Fruit fly (Drosophila melanogaster) whole organism: ENCODE data around the gene CG8671.

Source experiments
- CG8478 ChIP-seq: fragments of >200 bp; optimal IDR thresholded peaks from 2 replicates; lab custom pipeline; 2018; ENCODE audit warnings: inconsistent platforms
- Dll ChIP-seq: fragments of >200 bp; optimal IDR thresholded peaks from 2 replicates; lab custom pipeline; 2017
- EcR ChIP-seq, 2 experiments: fragments of >200 bp; optimal IDR thresholded peaks; 2 replicates each; lab custom pipeline; 2017; ENCODE audit warnings: missing biosample characterization in 2 of 2, missing genetic modification characterization in 2 of 2, missing genetic modification reagents in 2 of 2
- pan ChIP-seq: fragments of >200 bp; optimal IDR thresholded peaks from 2 replicates; lab custom pipeline; 2017
- psq ChIP-seq: fragments of >200 bp; optimal IDR thresholded peaks from 2 replicates; lab custom pipeline; 2017
- usp ChIP-seq: fragments of >200 bp; optimal IDR thresholded peaks from 2 replicates; lab custom pipeline; 2017; ENCODE audit warnings: missing biosample characterization, missing genetic modification characterization, mixed read lengths

The CG8671 gene

DNA sequence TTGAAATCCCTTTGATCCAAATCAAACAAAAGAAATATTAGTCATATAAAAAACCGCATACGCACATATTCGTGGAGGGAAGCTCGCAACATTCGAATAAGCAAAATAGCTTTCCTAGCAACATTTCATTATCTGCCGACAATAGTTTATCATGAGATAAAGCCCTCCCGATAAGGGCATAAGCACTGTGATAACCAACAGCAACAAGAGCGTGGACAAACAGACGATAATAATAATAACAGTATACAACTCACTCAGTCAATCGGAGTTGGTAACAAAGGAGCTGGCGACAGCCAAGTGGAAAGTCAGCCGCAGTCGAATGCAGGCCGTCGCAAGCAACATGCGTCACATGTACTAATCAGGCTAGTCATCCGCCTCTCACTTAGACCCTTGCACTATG, 66.6 kb downstream of the CG8671 start:
- TF ChIP-seq pan (lab: Kevin White, UChicago), result no peak
- no peak for TF ChIP-seq CG8478 (lab: Kevin White, UChicago)
- TF ChIP-seq EcR (GFP tag; optimal IDR thresholded peaks at IDR 0.05; lab: Kevin White, UChicago), result no peak
- no peak for TF ChIP-seq Dll (lab: Kevin White, UChicago)
- no peak for TF ChIP-seq usp (GFP tag; lab: Kevin White, UChicago)
- no peak for TF ChIP-seq psq (lab: Kevin White, UChicago)

DNA sequence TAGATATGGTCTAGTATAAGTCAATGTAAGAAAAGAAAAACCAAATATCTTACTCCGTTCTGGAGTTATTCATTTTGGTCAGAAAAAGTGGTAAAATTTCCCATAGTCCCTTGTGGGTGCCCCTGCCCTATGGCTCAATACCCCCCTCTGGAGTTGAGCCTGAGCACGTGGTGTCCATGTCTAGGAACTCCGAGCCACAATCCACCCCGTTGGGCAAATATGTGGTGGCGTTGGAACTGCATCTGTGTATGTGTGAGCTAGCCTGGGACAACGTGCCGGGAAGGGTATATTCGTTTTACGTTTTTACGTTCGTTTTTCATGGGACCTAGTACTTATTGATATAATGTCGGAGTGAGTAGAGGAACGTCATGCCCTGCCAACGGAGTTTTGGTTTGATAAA, 68.1 kb downstream of the CG8671 start:
- TF ChIP-seq CG8478 (lab: Kevin White, UChicago), result no peak
- TF ChIP-seq psq (lab: Kevin White, UChicago), result no peak
- no peak for TF ChIP-seq Dll (lab: Kevin White, UChicago)
- no peak for TF ChIP-seq EcR (GFP tag; optimal IDR thresholded peaks at IDR 0.05; lab: Kevin White, UChicago)
- TF ChIP-seq pan (lab: Kevin White, UChicago), result no peak
- TF ChIP-seq usp (GFP tag; lab: Kevin White, UChicago), result no peak

dm6 chr2L:21331502-21331901, 68.7 kb downstream of the CG8671 start, which contains the start of gene dimm:
TSS of gene dimm (plus strand) at chr2L:21331756.
- TF ChIP-seq CG8478 (lab: Kevin White, UChicago) (no peak), usp (GFP tag; lab: Kevin White, UChicago) (no peak), pan (lab: Kevin White, UChicago) (no peak), Dll (lab: Kevin White, UChicago) (no peak), psq (lab: Kevin White, UChicago) (no peak), EcR (GFP tag; optimal IDR thresholded peaks at IDR 0.05; lab: Kevin White, UChicago) (no peak)
